Worm (Caenorhabditis elegans) whole organism, L2 larva: ENCODE results near the gene F46B6.2.

Experiments
- lsy-2 ChIP-seq, 2 experiments: fragments of 150-350 bp in 1 of 2; sonication (generic microtip) in 1 of 2; optimal IDR thresholded peaks; 2 replicates each; lab custom pipeline; 2014 to 2017; ENCODE audit warnings: missing biosample characterization in 2 of 2, missing genetic modification characterization in 2 of 2
- ztf-11 ChIP-seq: sonication (generic microtip); optimal IDR thresholded peaks from 2 replicates; lab custom pipeline; 2017; ENCODE audit warnings: missing biosample characterization, missing genetic modification characterization

DNA sequence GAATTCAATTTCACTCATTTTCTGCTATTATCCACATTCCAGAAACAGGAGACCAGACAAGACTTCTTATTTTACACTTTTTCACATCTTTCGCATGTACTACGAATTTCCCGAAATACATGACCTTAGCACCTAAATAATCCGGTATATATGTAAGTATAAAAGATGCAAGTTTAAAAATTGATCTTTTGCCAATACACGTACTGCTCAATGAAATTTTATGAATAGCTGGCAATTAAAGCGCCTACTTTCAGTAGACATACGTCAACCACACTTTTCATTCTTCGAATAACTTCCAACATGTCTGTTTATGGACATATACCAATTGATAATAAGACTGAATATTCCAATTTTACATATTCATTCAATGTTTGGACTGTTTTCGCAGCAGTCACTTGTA, 31.1 kb downstream of the F46B6.2 start, which contains the start of gene sru-39:
- no peak for TF ChIP-seq lsy-2 (tag; optimal IDR thresholded peaks at IDR 0.05; lab: Kevin White, UChicago)
- no peak for TF ChIP-seq ztf-11 (tag; lab: Kevin White, UChicago)
